Fruit fly (Drosophila melanogaster): ENCODE results near the gene vret.

Gene vret

DNA sequence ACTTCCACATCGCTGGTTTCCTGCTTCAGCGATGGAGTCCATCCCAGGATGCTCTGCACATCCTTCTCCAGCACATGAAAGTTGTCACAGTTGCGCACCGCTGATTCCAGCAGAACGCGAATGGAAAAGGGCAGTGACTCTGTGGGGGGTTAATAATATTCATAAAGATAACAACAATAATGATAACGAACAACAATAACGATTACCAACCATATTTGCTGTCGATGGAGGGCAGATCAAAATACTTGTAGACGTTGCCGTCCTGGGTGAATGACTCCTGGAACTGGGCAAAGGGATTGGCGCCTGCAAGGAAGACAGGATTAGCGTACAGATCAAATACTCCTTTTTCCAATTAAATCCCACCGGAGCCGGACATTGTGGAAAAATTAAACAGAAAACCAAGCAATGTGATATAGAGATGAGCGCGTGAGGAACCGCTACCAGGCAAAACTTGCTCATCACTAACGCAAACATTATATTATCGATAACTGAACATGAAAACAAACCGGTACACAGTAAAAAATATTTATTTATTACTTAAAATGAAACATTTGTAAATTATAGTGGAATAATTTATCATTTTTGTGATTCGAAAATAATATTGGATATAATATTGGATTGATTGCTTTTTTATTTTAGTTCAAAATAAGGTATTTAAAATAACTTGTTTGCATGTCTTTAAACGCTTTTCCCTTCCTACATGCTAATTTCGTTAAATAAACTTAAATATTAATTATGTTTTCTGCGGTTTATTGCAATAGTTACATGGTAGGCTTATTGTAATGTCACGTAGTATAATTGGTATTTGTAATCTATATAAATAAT, 21.0 kb downstream of the vret start, which contains the start of gene Irp-1A (continued):
- TF ChIP-seq CG1603 (tag; optimal IDR thresholded peaks at IDR 0.05): peak; percentile 61
- peak; percentile 23 for TF ChIP-seq D19B (GFP tag; optimal IDR thresholded peaks at IDR 0.05)
- TF ChIP-seq CkIIα-i1 (GFP tag; IDR thresholded peaks at IDR 0.05): no peak
- peak; percentile 91 for TF ChIP-seq CG12391 (tag; optimal IDR thresholded peaks at IDR 0.05)
- no peak for TF ChIP-seq CG7357 (GFP tag; IDR thresholded peaks at IDR 0.05)
- TF ChIP-seq kni (GFP tag; optimal IDR thresholded peaks at IDR 0.05): no peak
- TF ChIP-seq exex (tag; optimal IDR thresholded peaks at IDR 0.05): peak; percentile 67
- no peak for TF ChIP-seq CG1832 (GFP tag; optimal IDR thresholded peaks at IDR 0.05)
- peak; percentile 77 for TF ChIP-seq Doc3 (GFP tag; IDR thresholded peaks at IDR 0.05; ENCODE audit: partially characterized antibody)
- TF ChIP-seq nmo (GFP tag; optimal IDR thresholded peaks at IDR 0.05): peak; percentile 82
- TF ChIP-seq Fer3 (tag; optimal IDR thresholded peaks at IDR 0.05): peak; percentile 79
- peak; percentile 2 for TF ChIP-seq Sin3A (optimal IDR thresholded peaks at IDR 0.05)
- peak; percentile 64; the same call in 1 of the 2 replicates for TF ChIP-seq NFAT (GFP tag; IDR thresholded peaks at IDR 0.05)
- TF ChIP-seq Meics (GFP tag; optimal IDR thresholded peaks at IDR 0.05): peak; percentile 70
- peak; percentile 24; the same call in 1 of the 2 replicates for TF ChIP-seq sisA (GFP tag; IDR thresholded peaks at IDR 0.05)
- TF ChIP-seq GATAe (GFP tag; conservative IDR thresholded peaks at IDR 0.05): peak; percentile 35; the same call in 1 of the 2 replicates
- TF ChIP-seq Xbp1 (GFP tag; optimal IDR thresholded peaks at IDR 0.05): peak; percentile 75
- no peak for TF ChIP-seq HmgD (GFP tag; optimal IDR thresholded peaks at IDR 0.05)
- TF ChIP-seq CG13296 (GFP tag; optimal IDR thresholded peaks at IDR 0.05): peak; percentile 85
- TF ChIP-seq amos (GFP tag; IDR thresholded peaks at IDR 0.05; ENCODE audit: partially characterized antibody): peak; percentile 85
- TF ChIP-seq wek (GFP tag; optimal IDR thresholded peaks at IDR 0.05): no peak
- peak; percentile 67 for TF ChIP-seq H2.0 (GFP tag; IDR thresholded peaks at IDR 0.05)
- no peak for TF ChIP-seq CG8944 (GFP tag; optimal IDR thresholded peaks at IDR 0.05)
- peak; percentile 90 for TF ChIP-seq sens (GFP tag)
- peak; percentile 40 for TF ChIP-seq CG15011 (GFP tag; optimal IDR thresholded peaks at IDR 0.05)
- peak; percentile 62 for TF ChIP-seq CG12299 (tag; optimal IDR thresholded peaks at IDR 0.05)
- peak; percentile 62 for TF ChIP-seq CG11085 (GFP tag; IDR thresholded peaks at IDR 0.05)
- peak; percentile 83 for TF ChIP-seq hbn (GFP tag; IDR thresholded peaks at IDR 0.05; ENCODE audit: partially characterized antibody)
- TF ChIP-seq abd-A (tag; optimal IDR thresholded peaks at IDR 0.05): no peak
- peak; percentile 51; the same call in 1 of the 3 replicates for TF ChIP-seq zfh1 (GFP tag; IDR thresholded peaks at IDR 0.05)
- peak; percentile 85 for TF ChIP-seq unpg (GFP tag; optimal IDR thresholded peaks at IDR 0.05)
- no peak for TF ChIP-seq ro (GFP tag; IDR thresholded peaks at IDR 0.05)
- TF ChIP-seq CG4360 (GFP tag; IDR thresholded peaks at IDR 0.05): peak; percentile 5; the same call in 1 of the 2 replicates
- no peak for TF ChIP-seq jigr1 (GFP tag; IDR thresholded peaks at IDR 0.05)
- no peak for TF ChIP-seq dan (GFP tag; IDR thresholded peaks at IDR 0.05)
- no peak for TF ChIP-seq Hr39 (optimal IDR thresholded peaks at IDR 0.05)
- TF ChIP-seq bsh (GFP tag; optimal IDR thresholded peaks at IDR 0.05): peak in 1 of 2 experiments; percentile 83
- TF ChIP-seq Stat92E (GFP tag; optimal IDR thresholded peaks at IDR 0.05): no peak
- no peak for TF ChIP-seq Dip3 (GFP tag; optimal IDR thresholded peaks at IDR 0.05)
- TF ChIP-seq mld (GFP tag; IDR thresholded peaks at IDR 0.05; ENCODE audit: partially characterized antibody): peak; percentile 58; the same call in 2 of the 3 replicates
- TF ChIP-seq HmgZ (tag; optimal IDR thresholded peaks at IDR 0.05): peak; percentile 76
- TF ChIP-seq ci (GFP tag; IDR thresholded peaks at IDR 0.05): peak; percentile 82
- TF ChIP-seq inv (GFP tag; IDR thresholded peaks at IDR 0.05; ENCODE audit: partially characterized antibody): peak; percentile 72
- TF ChIP-seq Sox100B (GFP tag; optimal IDR thresholded peaks at IDR 0.05): peak; percentile 81
- TF ChIP-seq CG13123 (GFP tag; optimal IDR thresholded peaks at IDR 0.05): peak; percentile 41
- TF ChIP-seq CG13287 (GFP tag; IDR thresholded peaks at IDR 0.05; ENCODE audit: partially characterized antibody): peak; percentile 89
- TF ChIP-seq D19A (tag; optimal IDR thresholded peaks at IDR 0.05): peak; percentile 78
- no peak for TF ChIP-seq CG9876 (GFP tag; optimal IDR thresholded peaks at IDR 0.05)
- no peak for TF ChIP-seq Dfd (GFP tag; optimal IDR thresholded peaks at IDR 0.05)

All from whole organism, embryonic.